Worm (Caenorhabditis elegans) whole organism, L4/young adult: ENCODE measurements around the gene srx-121.

Experiments
- W03F9.2 ChIP-seq: fragments of 150-350 bp; optimal IDR thresholded peaks from 2 replicates; lab custom pipeline; 2014; ENCODE audit warnings: missing biosample characterization, missing genetic modification characterization
- him-1 ChIP-seq: sonication (generic microtip); optimal IDR thresholded peaks from 2 replicates; lab custom pipeline; 2016; ENCODE audit warnings: missing genotype, missing genetic modification reagents, missing genetic modification characterization, missing compliant biosample characterization

ce11 chrV:3361633-3362032 lies 10.9 kb downstream of the srx-121 start:
- no peak for TF ChIP-seq him-1 (tag; lab: Kevin White, UChicago)
- no peak for TF ChIP-seq W03F9.2 (tag; lab: Kevin White, UChicago)
